Fruit fly (Drosophila melanogaster) whole organism, embryonic: ENCODE results near the gene Sap130.

Experiments
- Abd-B ChIP-seq: fragments of 200-800 bp; sonication (Bioruptor generic); optimal IDR thresholded peaks from 2 replicates; lab custom pipeline; 2018; ENCODE audit warnings: missing biosample characterization, mild to moderate bottlenecking, missing genetic modification characterization, moderate library complexity
- Asciz ChIP-seq: fragments of 200-800 bp; sonication (Bioruptor generic); optimal IDR thresholded peaks from 2 replicates; lab custom pipeline; 2017; ENCODE audit warnings: missing biosample characterization, mild to moderate bottlenecking, missing genetic modification characterization, missing genetic modification reagents
- Atf6 ChIP-seq: fragments of 200-800 bp; sonication (Bioruptor generic); IDR thresholded peaks from 2 replicates; pipeline ENCODE4 v1.3.6; 2022; ENCODE audit warnings: missing biosample characterization, missing genetic modification characterization
- Blimp-1 ChIP-seq: fragments of 200-800 bp; sonication (Bioruptor generic); optimal IDR thresholded peaks from 3 replicates; lab custom pipeline; 2018; ENCODE audit warnings: missing biosample characterization, missing genetic modification characterization, mild to moderate bottlenecking, moderate library complexity, missing genetic modification reagents
- CG10147 ChIP-seq: fragments of 200-800 bp; sonication (Bioruptor generic); optimal IDR thresholded peaks from 2 replicates; lab custom pipeline; 2019; ENCODE audit warnings: missing biosample characterization, mild to moderate bottlenecking, missing genetic modification characterization, moderate library complexity
- CG11093 ChIP-seq: fragments of 200-800 bp; sonication (Bioruptor generic); IDR thresholded peaks from 3 replicates; pipeline ENCODE4 v1.3.6; 2022; ENCODE audit warnings: missing biosample characterization, missing genetic modification characterization
- CG11560 ChIP-seq: fragments of 200-800 bp; sonication (Bioruptor generic); IDR thresholded peaks from 3 replicates; pipeline ENCODE4 v1.3.6; 2022; ENCODE audit warnings: missing biosample characterization, missing genetic modification characterization
- CG14014 ChIP-seq: fragments of 200-800 bp; sonication (Bioruptor generic); IDR thresholded peaks from 2 replicates; pipeline ENCODE4 v1.3.6; 2022; ENCODE audit warnings: missing biosample characterization, missing genetic modification characterization
- CG16863 ChIP-seq: fragments of 200-800 bp; sonication (Bioruptor generic); optimal IDR thresholded peaks from 3 replicates; lab custom pipeline; 2016; ENCODE audit warnings: missing biosample characterization, missing genetic modification characterization
- CG18764 ChIP-seq: fragments of 200-800 bp; sonication (Bioruptor generic); optimal IDR thresholded peaks from 3 replicates; lab custom pipeline; 2016; ENCODE audit warnings: missing biosample characterization, missing genetic modification characterization
- CG2712 ChIP-seq: fragments of 200-800 bp; optimal IDR thresholded peaks from 3 replicates; lab custom pipeline; 2019; ENCODE audit warnings: missing biosample characterization, mild to moderate bottlenecking, missing genetic modification characterization, moderate library complexity
- CG3726 ChIP-seq: fragments of 200-800 bp; sonication (Bioruptor generic); IDR thresholded peaks from 3 replicates; pipeline ENCODE4, ENCODE4 v1.3.6; 2022; ENCODE audit warnings: missing biosample characterization, missing genetic modification characterization
- CG4854 ChIP-seq: fragments of 200-800 bp; sonication (Bioruptor generic); optimal IDR thresholded peaks from 2 replicates; lab custom pipeline; 2016; ENCODE audit warnings: missing biosample characterization, missing genetic modification characterization, inconsistent platforms
- CG5245 ChIP-seq: fragments of 200-800 bp; sonication (Bioruptor generic); optimal IDR thresholded peaks from 3 replicates; lab custom pipeline; 2016; ENCODE audit warnings: missing biosample characterization, missing genetic modification characterization
- CG6254 ChIP-seq: fragments of 200-800 bp; sonication (Bioruptor generic); optimal IDR thresholded peaks from 3 replicates; lab custom pipeline; 2017; ENCODE audit warnings: mild to moderate bottlenecking, missing biosample characterization, missing genetic modification reagents, missing genetic modification characterization
- CG6272 ChIP-seq: fragments of 200-800 bp; sonication (Bioruptor generic); IDR thresholded peaks from 2 replicates; pipeline ENCODE4 v1.3.6; 2022; ENCODE audit warnings: missing biosample characterization, missing genetic modification characterization
- CG6791 ChIP-seq: fragments of 200-800 bp; sonication (Bioruptor generic); IDR thresholded peaks from 3 replicates; pipeline ENCODE4 v1.3.6; 2022; ENCODE audit warnings: missing biosample characterization, missing genetic modification characterization; ENCODE audit not compliant: partially characterized antibody
- CG8359 ChIP-seq: fragments of 200-800 bp; sonication (Bioruptor generic); optimal IDR thresholded peaks from 2 replicates; lab custom pipeline; 2017; ENCODE audit warnings: missing biosample characterization, mild to moderate bottlenecking, missing genetic modification characterization, borderline replicate concordance
- CoRest ChIP-seq: fragments of 200-800 bp; sonication (Bioruptor generic); optimal IDR thresholded peaks from 3 replicates; lab custom pipeline; 2018; ENCODE audit warnings: missing biosample characterization, mild to moderate bottlenecking, missing genetic modification characterization, moderate library complexity
- HmgD ChIP-seq: fragments of 200-800 bp; sonication (Bioruptor generic); optimal IDR thresholded peaks from 3 replicates; lab custom pipeline; 2016; ENCODE audit warnings: missing biosample characterization, missing genetic modification characterization
- Lpt ChIP-seq: fragments of >200 bp; optimal IDR thresholded peaks from 2 replicates; lab custom pipeline; 2018; ENCODE audit warnings: missing biosample characterization, missing genetic modification characterization
- Mad ChIP-seq: fragments of 200-800 bp; sonication (Bioruptor generic); optimal IDR thresholded peaks from 2 replicates; lab custom pipeline; 2016; ENCODE audit warnings: missing biosample characterization, missing genetic modification characterization
- Opbp ChIP-seq: fragments of 200-800 bp; sonication (Bioruptor generic); IDR thresholded peaks from 3 replicates; pipeline ENCODE4 v1.3.6; 2022; ENCODE audit warnings: missing biosample characterization, missing genetic modification characterization; ENCODE audit not compliant: partially characterized antibody
- Rx ChIP-seq: fragments of 200-800 bp; sonication (Bioruptor generic); IDR thresholded peaks from 2 replicates; pipeline ENCODE4 v1.3.6; 2022; ENCODE audit warnings: missing biosample characterization, missing genetic modification characterization
- Taf1 ChIP-seq: fragments of 200-800 bp; sonication (Bioruptor generic); IDR thresholded peaks from 2 replicates; pipeline ENCODE4 v1.3.6; 2022; ENCODE audit warnings: missing biosample characterization, missing genetic modification characterization
- bowl ChIP-seq: fragments of 200-800 bp; sonication (Bioruptor generic); IDR thresholded peaks from 2 replicates; pipeline ENCODE4 v1.3.6; 2022; ENCODE audit warnings: missing biosample characterization, missing genetic modification characterization
- cato ChIP-seq: fragments of 200-800 bp; sonication (Bioruptor generic); optimal IDR thresholded peaks from 2 replicates; lab custom pipeline; 2016; ENCODE audit warnings: missing biosample characterization, missing genetic modification characterization, borderline replicate concordance
- corto ChIP-seq: fragments of 200-800 bp; sonication (Bioruptor generic); optimal IDR thresholded peaks from 2 replicates; lab custom pipeline; 2016; ENCODE audit warnings: missing biosample characterization, mild to moderate bottlenecking, missing genetic modification characterization, moderate library complexity
- dati ChIP-seq: fragments of 200-800 bp; sonication (Bioruptor generic); IDR thresholded peaks from 2 replicates; pipeline ENCODE4 v1.3.6; 2022; ENCODE audit warnings: missing biosample characterization, missing genetic modification characterization
- disco-r ChIP-seq: fragments of 200-800 bp; sonication (Bioruptor generic); optimal IDR thresholded peaks from 2 replicates; lab custom pipeline; 2016; ENCODE audit warnings: missing biosample characterization, missing genetic modification characterization
- dysf ChIP-seq: fragments of 200-800 bp; sonication (Bioruptor generic); IDR thresholded peaks from 3 replicates; pipeline ENCODE4 v1.3.6; 2022; ENCODE audit warnings: missing biosample characterization, missing genetic modification characterization
- en ChIP-seq: fragments of 200-800 bp; sonication (Bioruptor generic); optimal IDR thresholded peaks from 2 replicates; lab custom pipeline; 2016; ENCODE audit warnings: missing biosample characterization, missing genetic modification characterization
- eyg ChIP-seq: fragments of 200-800 bp; sonication (Bioruptor generic); optimal IDR thresholded peaks from 3 replicates; lab custom pipeline; 2016; ENCODE audit warnings: missing biosample characterization, missing genetic modification characterization
- gem ChIP-seq: fragments of 200-800 bp; sonication (Bioruptor generic); optimal IDR thresholded peaks from 2 replicates; lab custom pipeline; 2019; ENCODE audit warnings: missing biosample characterization, mild to moderate bottlenecking, missing genetic modification characterization, moderate library complexity
- gro ChIP-seq: fragments of 200-800 bp; sonication (Bioruptor generic); optimal IDR thresholded peaks from 2 replicates; lab custom pipeline; 2016; ENCODE audit warnings: missing biosample characterization, missing genetic modification characterization
- her ChIP-seq: fragments of 200-800 bp; sonication (Bioruptor generic); optimal IDR thresholded peaks from 2 replicates; lab custom pipeline; 2016; ENCODE audit warnings: missing biosample characterization, missing genetic modification characterization
- kay ChIP-seq: fragments of 200-800 bp; sonication (Bioruptor generic); optimal IDR thresholded peaks from 2 replicates; lab custom pipeline; 2016; ENCODE audit warnings: missing biosample characterization, missing genetic modification characterization
- ken ChIP-seq: fragments of 200-800 bp; sonication (Bioruptor generic); IDR thresholded peaks from 3 replicates; pipeline ENCODE4 v1.3.6; 2022; ENCODE audit warnings: missing biosample characterization, missing genetic modification characterization
- lmd ChIP-seq: fragments of 200-800 bp; sonication (Bioruptor generic); IDR thresholded peaks from 2 replicates; pipeline ENCODE4 v1.3.6; 2022; ENCODE audit warnings: missing biosample characterization, missing genetic modification characterization
- maf-S ChIP-seq: fragments of 200-800 bp; sonication (Bioruptor generic); optimal IDR thresholded peaks from 2 replicates; lab custom pipeline; 2016; ENCODE audit warnings: missing biosample characterization, missing genetic modification characterization
- mirr ChIP-seq: fragments of 200-800 bp; sonication (Bioruptor generic); optimal IDR thresholded peaks from 3 replicates; lab custom pipeline; 2018; ENCODE audit warnings: missing biosample characterization, mild to moderate bottlenecking, missing genetic modification characterization
- nau ChIP-seq: fragments of 200-800 bp; sonication (Bioruptor generic); optimal IDR thresholded peaks from 3 replicates; lab custom pipeline; 2017; ENCODE audit warnings: missing biosample characterization, mild to moderate bottlenecking, missing genetic modification characterization, missing genetic modification reagents
- pita ChIP-seq: fragments of 200-800 bp; sonication (Bioruptor generic); optimal IDR thresholded peaks from 2 replicates; lab custom pipeline; 2017; ENCODE audit warnings: missing biosample characterization, mild to moderate bottlenecking, missing genetic modification characterization
- pnt ChIP-seq: fragments of 200-800 bp; sonication (Bioruptor generic); optimal IDR thresholded peaks from 3 replicates; lab custom pipeline; 2016; ENCODE audit warnings: missing biosample characterization, missing genetic modification characterization
- scrt ChIP-seq: fragments of 200-800 bp; sonication (Bioruptor generic); optimal IDR thresholded peaks from 2 replicates; lab custom pipeline; 2018; ENCODE audit warnings: missing biosample characterization, mild to moderate bottlenecking, missing genetic modification characterization, moderate library complexity
- slbo ChIP-seq: fragments of 200-800 bp; sonication (Bioruptor generic); IDR thresholded peaks from 2 replicates; pipeline ENCODE4 v1.3.6; 2022; ENCODE audit warnings: missing biosample characterization, missing genetic modification characterization
- slou ChIP-seq: fragments of 200-800 bp; sonication (Bioruptor generic); optimal IDR thresholded peaks from 3 replicates; lab custom pipeline; 2016; ENCODE audit warnings: missing biosample characterization, missing genetic modification characterization
- tap ChIP-seq: fragments of 200-800 bp; optimal IDR thresholded peaks from 3 replicates; lab custom pipeline; 2019; ENCODE audit warnings: missing biosample characterization, mild to moderate bottlenecking, missing genetic modification characterization, moderate library complexity
- tna ChIP-seq: fragments of 200-800 bp; sonication (Bioruptor generic); IDR thresholded peaks from 2 replicates; pipeline ENCODE4 v1.3.6; 2022; ENCODE audit warnings: missing biosample characterization, missing genetic modification characterization; ENCODE audit not compliant: partially characterized antibody
- tup ChIP-seq: fragments of 200-800 bp; sonication (Bioruptor generic); optimal IDR thresholded peaks from 2 replicates; lab custom pipeline; 2016; ENCODE audit warnings: missing biosample characterization, mild to moderate bottlenecking, missing genetic modification characterization, moderate library complexity

Gene Sap130

dm6 chr3L:12831290-12831952 lies 25.7 kb downstream of the Sap130 start (continued):
- TF ChIP-seq CG16863 (peak; percentile 25), pita (GFP tag; lab: Kevin White, UChicago) (no peak), Opbp (GFP tag; lab: Robert Waterston, UW) (no peak), cato (GFP tag; lab: Kevin White, UChicago) (no peak), Mad (GFP tag; lab: Kevin White, UChicago) (no peak), gem (tag; lab: Kevin White, UChicago) (peak; percentile 75), HmgD (GFP tag; lab: Kevin White, UChicago) (no peak), Lpt (no peak), tna (GFP tag; lab: Robert Waterston, UW) (no peak), Blimp-1 (GFP tag; lab: Kevin White, UChicago) (no peak), tup (GFP tag; lab: Kevin White, UChicago) (no peak), CG14014 (GFP tag; lab: Robert Waterston, UW) (0 out of 2 replicates have a peak, but pooled peaks have one; percentile 13), Taf1 (GFP tag; lab: Robert Waterston, UW) (peak; percentile 32; the same call in 1 of the 2 replicates), CG11093 (GFP tag; lab: Robert Waterston, UW) (0 out of 3 replicates have a peak, but pooled peaks have one; percentile 23), tap (tag; lab: Kevin White, UChicago) (peak; percentile 7), pnt (GFP tag; lab: Kevin White, UChicago) (peak; percentile 12), kay (GFP tag; lab: Kevin White, UChicago) (no peak), CG18764 (no peak), Atf6 (GFP tag; lab: Robert Waterston, UW) (no peak), her (GFP tag; lab: Kevin White, UChicago) (no peak), CG10147 (GFP tag; lab: Kevin White, UChicago) (peak; percentile 25), eyg (GFP tag; lab: Kevin White, UChicago) (peak; percentile 18), nau (GFP tag; lab: Kevin White, UChicago) (peak; percentile 44), scrt (GFP tag; lab: Kevin White, UChicago) (no peak), en (peak; percentile 50), CG2712 (tag; lab: Kevin White, UChicago) (peak; percentile 67), slou (GFP tag; lab: Kevin White, UChicago) (no peak), maf-S (no peak), CG6272 (GFP tag; lab: Robert Waterston, UW) (no peak; the same call in 1 of the 2 replicates), CG6791 (GFP tag; lab: Robert Waterston, UW) (no peak), Rx (GFP tag; lab: Robert Waterston, UW) (no peak), slbo (GFP tag; lab: Robert Waterston, UW) (peak; percentile 77), CG4854 (no peak), CG11560 (tag; lab: Robert Waterston, UW) (no peak), ken (peak; percentile 39; the same call in 1 of the 3 replicates), bowl (GFP tag; lab: Robert Waterston, UW) (no peak), mirr (GFP tag; lab: Kevin White, UChicago) (no peak), CG5245 (no peak), CoRest (tag; lab: Kevin White, UChicago) (peak; percentile 58), CG3726 (no peak), dati (no peak), gro (GFP tag; lab: Kevin White, UChicago) (peak; percentile 41), Abd-B (GFP tag; lab: Kevin White, UChicago) (no peak), dysf (GFP tag; lab: Robert Waterston, UW) (peak; percentile 66; the same call in 2 of the 3 replicates), lmd (peak; percentile 71), disco-r (GFP tag; lab: Kevin White, UChicago) (no peak), Asciz (GFP tag; lab: Kevin White, UChicago) (peak; percentile 49), CG6254 (GFP tag; lab: Kevin White, UChicago) (no peak), CG8359 (GFP tag; lab: Kevin White, UChicago) (no peak), corto (no peak)
